Fruit fly (Drosophila melanogaster): Measurements from ENCODE around the gene CG9265.

DNA sequence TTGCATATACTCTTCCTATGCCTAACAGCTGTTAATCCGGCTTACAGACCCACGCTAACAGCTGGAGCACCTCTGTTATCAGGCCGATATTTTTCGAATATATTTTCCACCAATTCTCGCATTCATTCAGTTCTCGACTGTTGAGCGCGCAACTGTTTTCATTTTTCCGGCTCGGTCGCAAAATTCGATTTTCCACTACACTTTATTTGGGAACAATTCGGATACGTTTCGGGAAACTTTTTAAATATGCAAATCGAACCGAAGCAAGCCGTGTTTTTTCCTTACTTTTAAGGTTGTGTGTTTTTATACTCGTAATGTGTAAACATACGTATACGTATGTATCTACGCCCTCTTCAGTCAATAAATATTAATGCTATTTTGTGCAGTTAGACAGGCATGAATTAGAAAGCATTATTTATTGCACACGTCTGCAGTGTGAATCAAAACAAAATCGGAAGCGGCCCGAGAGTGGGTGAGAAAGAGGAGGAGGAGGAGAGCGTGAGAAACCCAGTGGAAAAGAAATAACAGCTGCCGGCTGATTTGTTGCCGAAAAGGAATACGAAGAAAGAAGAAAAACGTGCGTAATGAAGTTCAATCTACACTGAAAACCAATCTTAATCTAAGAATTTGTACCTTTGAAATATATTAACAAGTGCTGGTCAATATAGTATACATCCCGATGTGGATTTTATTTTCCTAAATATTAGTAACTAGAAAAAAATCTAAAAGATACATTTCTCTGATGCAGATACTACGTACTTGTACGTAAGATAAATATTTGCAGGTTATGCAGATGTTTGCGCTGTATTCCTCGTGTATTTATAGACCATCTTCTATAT lies 36.6 kb upstream of the CG9265 start:
- TF ChIP-seq Lpt (GFP tag; optimal IDR thresholded peaks at IDR 0.05) (peak; percentile 42), Sox14 (GFP tag; optimal IDR thresholded peaks at IDR 0.05) (no peak), CG11294 (GFP tag; IDR thresholded peaks at IDR 0.05) (no peak), topi (GFP tag; optimal IDR thresholded peaks at IDR 0.05) (no peak), fkh (GFP tag; optimal IDR thresholded peaks at IDR 0.05) (no peak), CG16779 (tag; optimal IDR thresholded peaks at IDR 0.05) (no peak)
